Fruit fly (Drosophila melanogaster) whole organism, embryonic: ENCODE data around the gene Tsp74F.
A peak's percentile ranks its signal among the peaks of the same experiment; 100 is the strongest.

Source experiments
- BtbVII ChIP-seq: fragments of 200-800 bp; sonication (Bioruptor generic); optimal IDR thresholded peaks from 3 replicates; lab custom pipeline; 2017; ENCODE audit warnings: missing biosample characterization, mild to moderate bottlenecking, missing genetic modification characterization
- CG1024 ChIP-seq: fragments of 200-800 bp; sonication (Bioruptor generic); IDR thresholded peaks from 2 replicates; pipeline ENCODE4 v1.3.6; 2022; ENCODE audit warnings: missing biosample characterization, missing genetic modification characterization
- CG11560 ChIP-seq: fragments of 200-800 bp; sonication (Bioruptor generic); IDR thresholded peaks from 3 replicates; pipeline ENCODE4 v1.3.6; 2022; ENCODE audit warnings: missing biosample characterization, missing genetic modification characterization
- CG17568 ChIP-seq: fragments of 200-800 bp; sonication (Bioruptor generic); optimal IDR thresholded peaks from 2 replicates; lab custom pipeline; 2018; ENCODE audit warnings: missing biosample characterization, mild to moderate bottlenecking, missing genetic modification characterization, moderate library complexity
- CG1832 ChIP-seq: fragments of 200-800 bp; sonication (Bioruptor generic); optimal IDR thresholded peaks from 2 replicates; lab custom pipeline; 2017; ENCODE audit warnings: missing biosample characterization, mild to moderate bottlenecking, missing genetic modification characterization, inconsistent platforms
- CG2116 ChIP-seq: fragments of 200-800 bp; sonication (Bioruptor generic); optimal IDR thresholded peaks from 3 replicates; lab custom pipeline; 2018; ENCODE audit warnings: missing biosample characterization, mild to moderate bottlenecking, missing genetic modification characterization
- CG3281 ChIP-seq: fragments of 200-800 bp; sonication (Bioruptor generic); optimal IDR thresholded peaks from 3 replicates; lab custom pipeline; 2017; ENCODE audit warnings: missing biosample characterization, mild to moderate bottlenecking, missing genetic modification characterization
- CG42726 ChIP-seq: fragments of 200-800 bp; sonication (Bioruptor generic); IDR thresholded peaks from 2 replicates; pipeline ENCODE4 v1.3.6; 2022; ENCODE audit warnings: missing biosample characterization, missing genetic modification characterization; ENCODE audit not compliant: partially characterized antibody
- CG4617 ChIP-seq: fragments of 200-800 bp; sonication (Bioruptor generic); optimal IDR thresholded peaks from 3 replicates; lab custom pipeline; 2016; ENCODE audit warnings: missing biosample characterization, missing genetic modification characterization, borderline replicate concordance
- CG4707 ChIP-seq: fragments of 200-800 bp; sonication (Bioruptor generic); optimal IDR thresholded peaks from 2 replicates; lab custom pipeline; 2018; ENCODE audit warnings: missing biosample characterization, mild to moderate bottlenecking, missing genetic modification characterization, moderate library complexity
- CG6791 ChIP-seq: fragments of 200-800 bp; sonication (Bioruptor generic); IDR thresholded peaks from 3 replicates; pipeline ENCODE4 v1.3.6; 2022; ENCODE audit warnings: missing biosample characterization, missing genetic modification characterization; ENCODE audit not compliant: partially characterized antibody
- CG8944 ChIP-seq: fragments of 200-800 bp; sonication (Bioruptor generic); optimal IDR thresholded peaks from 3 replicates; lab custom pipeline; 2016; ENCODE audit warnings: missing biosample characterization, missing genetic modification characterization
- CG9932 ChIP-seq: fragments of 200-800 bp; sonication (Bioruptor generic); IDR thresholded peaks from 2 replicates; pipeline ENCODE4 v1.3.6; 2022; ENCODE audit warnings: missing biosample characterization, missing genetic modification characterization
- Dad ChIP-seq: fragments of 200-800 bp; sonication (Bioruptor generic); optimal IDR thresholded peaks from 3 replicates; lab custom pipeline; 2016; ENCODE audit warnings: missing biosample characterization, missing genetic modification characterization
- Doc2 ChIP-seq: fragments of 200-800 bp; sonication (Bioruptor generic); IDR thresholded peaks from 2 replicates; pipeline ENCODE4 v1.3.6; 2022; ENCODE audit warnings: missing biosample characterization, missing genetic modification characterization
- Ets65A ChIP-seq: fragments of 200-800 bp; sonication (Bioruptor generic); peaks from one replicate; lab custom pipeline; 2016; ENCODE audit warnings: missing biosample characterization, missing genetic modification characterization
- Gsc ChIP-seq: fragments of 200-800 bp; sonication (Bioruptor generic); IDR thresholded peaks from 2 replicates; pipeline ENCODE4 v1.3.6; 2022; ENCODE audit warnings: missing biosample characterization, missing genetic modification characterization
- Hey ChIP-seq: fragments of 200-800 bp; sonication (Bioruptor generic); optimal IDR thresholded peaks from 3 replicates; lab custom pipeline; 2018; ENCODE audit warnings: missing biosample characterization, mild to moderate bottlenecking, missing genetic modification characterization
- MTF-1 ChIP-seq: fragments of 200-800 bp; sonication (Bioruptor generic); optimal IDR thresholded peaks from 2 replicates; lab custom pipeline; 2018; ENCODE audit warnings: missing biosample characterization, mild to moderate bottlenecking, missing genetic modification characterization, borderline replicate concordance
- Med ChIP-seq: fragments of 200-800 bp; sonication (Bioruptor generic); peaks from one replicate; lab custom pipeline; 2016; ENCODE audit warnings: missing biosample characterization, missing genetic modification characterization, mild to moderate bottlenecking, inconsistent platforms, moderate library complexity
- Mes4 ChIP-seq: fragments of 200-800 bp; sonication (Bioruptor generic); optimal IDR thresholded peaks from 2 replicates; lab custom pipeline; 2016; ENCODE audit warnings: missing biosample characterization, missing genetic modification characterization
- Nf-YA ChIP-seq: fragments of 200-800 bp; sonication (Bioruptor generic); IDR thresholded peaks from 2 replicates; pipeline ENCODE4 v1.3.6; 2022; ENCODE audit warnings: missing biosample characterization, missing genetic modification characterization
- Nf-YC ChIP-seq: fragments of 200-800 bp; optimal IDR thresholded peaks from 3 replicates; lab custom pipeline; 2019; ENCODE audit warnings: missing biosample characterization, mild to moderate bottlenecking, missing genetic modification characterization, moderate library complexity
- Spps ChIP-seq: fragments of 200-800 bp; sonication (Bioruptor generic); optimal IDR thresholded peaks from 2 replicates; lab custom pipeline; 2018; ENCODE audit warnings: missing biosample characterization, mild to moderate bottlenecking, missing genetic modification characterization
- Trl ChIP-seq, 3 experiments: fragments of >200 bp in 2 of 3; fragments of 200-800 bp in 1 of 3; sonication (Bioruptor generic) in 1 of 3; optimal IDR thresholded peaks; 2 replicates in 1 of 3; 3 replicates in 2 of 3; lab custom pipeline; 2016 to 2017; ENCODE audit warnings: missing biosample characterization in 1 of 3, missing genetic modification characterization in 1 of 3
- Xbp1 ChIP-seq: fragments of 200-800 bp; sonication (Bioruptor generic); optimal IDR thresholded peaks from 3 replicates; lab custom pipeline; 2016; ENCODE audit warnings: missing biosample characterization, mild to moderate bottlenecking, missing genetic modification characterization
- ase ChIP-seq: fragments of 200-800 bp; sonication (Bioruptor generic); IDR thresholded peaks from 3 replicates; pipeline ENCODE4 v1.3.6; 2022; ENCODE audit warnings: missing biosample characterization, missing genetic modification characterization
- cg ChIP-seq: fragments of 200-800 bp; sonication (Bioruptor generic); optimal IDR thresholded peaks from 3 replicates; lab custom pipeline; 2019; ENCODE audit warnings: missing biosample characterization, mild to moderate bottlenecking, missing genetic modification characterization, moderate library complexity
- croc ChIP-seq: fragments of 200-800 bp; sonication (Bioruptor generic); conservative IDR thresholded peaks from 3 replicates; pipeline ENCODE4 v1.3.6; 2022; ENCODE audit warnings: missing biosample characterization, missing genetic modification characterization
- dati ChIP-seq: fragments of 200-800 bp; sonication (Bioruptor generic); IDR thresholded peaks from 2 replicates; pipeline ENCODE4 v1.3.6; 2022; ENCODE audit warnings: missing biosample characterization, missing genetic modification characterization
- disco-r ChIP-seq: fragments of 200-800 bp; sonication (Bioruptor generic); optimal IDR thresholded peaks from 2 replicates; lab custom pipeline; 2016; ENCODE audit warnings: missing biosample characterization, missing genetic modification characterization
- fd64A ChIP-seq: fragments of 200-800 bp; sonication (Bioruptor generic); optimal IDR thresholded peaks from 3 replicates; lab custom pipeline; 2018; ENCODE audit warnings: missing biosample characterization, mild to moderate bottlenecking, missing genetic modification characterization
- ftz-f1 ChIP-seq: fragments of 200-800 bp; sonication (Bioruptor generic); optimal IDR thresholded peaks from 2 replicates; lab custom pipeline; 2016; ENCODE audit warnings: missing biosample characterization, missing genetic modification characterization
- gfzf ChIP-seq: fragments of 200-800 bp; sonication (Bioruptor generic); optimal IDR thresholded peaks from 2 replicates; lab custom pipeline; 2016; ENCODE audit warnings: missing biosample characterization, mild to moderate bottlenecking, missing genetic modification characterization, moderate library complexity
- gsb-n ChIP-seq: fragments of 200-800 bp; sonication (Bioruptor generic); optimal IDR thresholded peaks from 3 replicates; lab custom pipeline; 2018; ENCODE audit warnings: missing biosample characterization, mild to moderate bottlenecking, missing genetic modification characterization
- kay ChIP-seq: fragments of 200-800 bp; sonication (Bioruptor generic); optimal IDR thresholded peaks from 2 replicates; lab custom pipeline; 2016; ENCODE audit warnings: missing biosample characterization, missing genetic modification characterization
- klu ChIP-seq: fragments of 200-800 bp; sonication (Bioruptor generic); IDR thresholded peaks from 2 replicates; pipeline ENCODE4 v1.3.6; 2022; ENCODE audit warnings: missing biosample characterization, missing genetic modification characterization
- knrl ChIP-seq: fragments of 200-800 bp; sonication (Bioruptor generic); IDR thresholded peaks from 3 replicates; pipeline ENCODE4 v1.3.6; 2022; ENCODE audit warnings: missing biosample characterization, missing genetic modification characterization; ENCODE audit not compliant: partially characterized antibody
- lab ChIP-seq: fragments of 200-800 bp; sonication (Bioruptor generic); optimal IDR thresholded peaks from 3 replicates; lab custom pipeline; 2017; ENCODE audit warnings: missing biosample characterization, missing genetic modification characterization, mild to moderate bottlenecking, moderate library complexity, missing genetic modification reagents
- lola ChIP-seq, 3 experiments: fragments of >200 bp in 2 of 3; fragments of 200-800 bp in 1 of 3; sonication (Bioruptor generic) in 1 of 3; optimal IDR thresholded peaks; 2 replicates each; lab custom pipeline; 2017 to 2019; ENCODE audit warnings: missing biosample characterization in 3 of 3, missing genetic modification characterization in 3 of 3, mild to moderate bottlenecking in 1 of 3, moderate library complexity in 1 of 3
- lov ChIP-seq, 2 experiments: fragments of 200-800 bp in 1 of 2; fragments of >200 bp in 1 of 2; sonication (Bioruptor generic) in 1 of 2; IDR thresholded peaks in 1 of 2; optimal IDR thresholded peaks in 1 of 2; 2 replicates in 1 of 2; 3 replicates in 1 of 2; pipeline versions ENCODE4 v1.3.6 to Lab custom; 2017 to 2022; ENCODE audit warnings: missing biosample characterization in 1 of 2, missing genetic modification characterization in 1 of 2
- maf-S ChIP-seq: fragments of 200-800 bp; sonication (Bioruptor generic); optimal IDR thresholded peaks from 2 replicates; lab custom pipeline; 2016; ENCODE audit warnings: missing biosample characterization, missing genetic modification characterization
- oc ChIP-seq: fragments of 200-800 bp; sonication (Bioruptor generic); optimal IDR thresholded peaks from 2 replicates; lab custom pipeline; 2018; ENCODE audit warnings: missing biosample characterization, mild to moderate bottlenecking, missing genetic modification characterization, moderate library complexity
- slou ChIP-seq: fragments of 200-800 bp; sonication (Bioruptor generic); optimal IDR thresholded peaks from 3 replicates; lab custom pipeline; 2016; ENCODE audit warnings: missing biosample characterization, missing genetic modification characterization
- ttk ChIP-seq: fragments of 200-800 bp; sonication (Bioruptor generic); IDR thresholded peaks from 2 replicates; pipeline ENCODE4 v2.1.2; 2022; ENCODE audit warnings: missing biosample characterization, missing genetic modification characterization
- usp ChIP-seq: fragments of >200 bp; optimal IDR thresholded peaks from 2 replicates; lab custom pipeline; 2017; ENCODE audit warnings: missing biosample characterization, missing genetic modification characterization
- zen2 ChIP-seq: fragments of 200-800 bp; sonication (Bioruptor generic); IDR thresholded peaks from 3 replicates; pipeline ENCODE4 v1.3.6; 2022; ENCODE audit warnings: missing biosample characterization, missing genetic modification characterization; ENCODE audit not compliant: partially characterized antibody
- zfh1 ChIP-seq: fragments of 200-800 bp; sonication (Bioruptor generic); IDR thresholded peaks from 3 replicates; pipeline ENCODE4 v1.3.6; 2022; ENCODE audit warnings: missing biosample characterization, missing genetic modification characterization

Tsp74F gene

dm6 chr3L:17929697-17930581, 34.3 kb upstream of the Tsp74F start (continued):
- TF ChIP-seq BtbVII (no peak), Nf-YA (GFP tag; lab: Robert Waterston, UW) (no peak), CG4707 (GFP tag; lab: Kevin White, UChicago) (no peak), slou (GFP tag; lab: Kevin White, UChicago) (no peak), Gsc (GFP tag; lab: Robert Waterston, UW) (no peak), CG4617 (no peak), Trl (optimal IDR thresholded peaks at IDR 0.05; lab: Kevin White, UChicago) (peak; percentile 48 to 75), Trl (GFP tag; optimal IDR thresholded peaks at IDR 0.05; lab: Kevin White, UChicago) (no peak), Ets65A (peak; percentile 53), knrl (GFP tag; lab: Robert Waterston, UW) (no peak), Doc2 (GFP tag; lab: Robert Waterston, UW) (no peak), croc (no peak), Hey (peak; percentile 24), CG17568 (GFP tag; lab: Kevin White, UChicago) (no peak), Spps (no peak), Nf-YC (tag; lab: Kevin White, UChicago) (peak; percentile 24), lola (GFP tag; optimal IDR thresholded peaks at IDR 0.05; lab: Kevin White, UChicago) (no peak), maf-S (no peak), Xbp1 (GFP tag; lab: Kevin White, UChicago) (no peak), gsb-n (tag; lab: Kevin White, UChicago) (no peak), klu (GFP tag; lab: Robert Waterston, UW) (no peak), CG9932 (GFP tag; lab: Robert Waterston, UW) (no peak), CG1024 (GFP tag; lab: Robert Waterston, UW) (no peak), ttk (no peak), CG8944 (no peak), ftz-f1 (GFP tag; lab: Kevin White, UChicago) (peak; percentile 95), cg (GFP tag; lab: Kevin White, UChicago) (peak; percentile 3), Med (no peak), Dad (GFP tag; lab: Kevin White, UChicago) (no peak), CG6791 (no peak), gfzf (GFP tag; lab: Kevin White, UChicago) (no peak), CG2116 (GFP tag; lab: Kevin White, UChicago) (no peak), disco-r (no peak), CG11560 (tag; lab: Robert Waterston, UW) (no peak), fd64A (no peak), zen2 (GFP tag; lab: Robert Waterston, UW) (no peak), ase (GFP tag; lab: Robert Waterston, UW) (no peak), usp (GFP tag; lab: Kevin White, UChicago) (no peak), kay (GFP tag; lab: Kevin White, UChicago) (no peak), oc (tag; lab: Kevin White, UChicago) (no peak), MTF-1 (GFP tag; lab: Kevin White, UChicago) (no peak), lov (optimal IDR thresholded peaks at IDR 0.05; lab: Kevin White, UChicago) (no peak), lov (GFP tag; IDR thresholded peaks at IDR 0.05; lab: Robert Waterston, UW) (no peak), CG1832 (GFP tag; lab: Kevin White, UChicago) (peak; percentile 53), zfh1 (no peak), CG3281 (GFP tag; lab: Kevin White, UChicago) (no peak), lab (peak; percentile 0), CG42726 (GFP tag; lab: Robert Waterston, UW) (no peak), dati (GFP tag; lab: Robert Waterston, UW) (no peak), Mes4 (GFP tag; lab: Kevin White, UChicago) (no peak)
